Worm (Caenorhabditis elegans): ENCODE data around the gene C32B5.18.

ce11 chrII:917324-917723 lies 43.0 kb upstream of the C32B5.18 start, which contains the start of gene fbxc-30:
- no peak for TF ChIP-seq T22C8.4 (GFP tag; IDR thresholded peaks at IDR 0.05)
- TF ChIP-seq tab-1 (GFP tag; IDR thresholded peaks at IDR 0.05): no peak
- TF ChIP-seq ztf-23 (GFP tag; IDR thresholded peaks at IDR 0.05): no peak

Measured in whole organism, midembryonic.